Fruit fly (Drosophila melanogaster) whole organism, embryonic: Measurements from ENCODE around the gene CG10286.
A peak's percentile ranks its signal among the peaks of the same experiment; 100 is the strongest.

ENCODE experiments used
- Adf1 ChIP-seq: fragments of 200-800 bp; sonication (Bioruptor generic); IDR thresholded peaks from 2 replicates; pipeline ENCODE4 v1.3.6; 2022; ENCODE audit warnings: missing biosample characterization, missing genetic modification characterization
- Bgb ChIP-seq: fragments of 200-800 bp; sonication (Bioruptor generic); IDR thresholded peaks from 2 replicates; pipeline ENCODE4 v1.3.6; 2022; ENCODE audit warnings: missing biosample characterization, missing genetic modification characterization; ENCODE audit not compliant: partially characterized antibody
- CG12299 ChIP-seq: fragments of 200-800 bp; sonication (Bioruptor generic); optimal IDR thresholded peaks from 2 replicates; lab custom pipeline; 2018; ENCODE audit warnings: missing biosample characterization, mild to moderate bottlenecking, missing genetic modification characterization
- CG12391 ChIP-seq: fragments of 200-800 bp; sonication (Bioruptor generic); optimal IDR thresholded peaks from 3 replicates; lab custom pipeline; 2018; ENCODE audit warnings: missing biosample characterization, mild to moderate bottlenecking, missing genetic modification characterization, moderate library complexity
- CG13424 ChIP-seq: fragments of 200-800 bp; sonication (Bioruptor generic); optimal IDR thresholded peaks from 2 replicates; lab custom pipeline; 2019; ENCODE audit warnings: missing biosample characterization, mild to moderate bottlenecking, missing genetic modification characterization, moderate library complexity
- CG14441 ChIP-seq: fragments of 200-800 bp; sonication (Bioruptor generic); IDR thresholded peaks from 2 replicates; pipeline ENCODE4 v1.3.6; 2022; ENCODE audit warnings: missing biosample characterization, missing genetic modification characterization
- CG14710 ChIP-seq: fragments of 200-800 bp; sonication (Bioruptor generic); optimal IDR thresholded peaks from 3 replicates; lab custom pipeline; 2019; ENCODE audit warnings: missing biosample characterization, mild to moderate bottlenecking, missing genetic modification characterization, moderate library complexity
- CG15011 ChIP-seq: fragments of 200-800 bp; sonication (Bioruptor generic); optimal IDR thresholded peaks from 3 replicates; lab custom pipeline; 2018; ENCODE audit warnings: missing biosample characterization, mild to moderate bottlenecking, missing genetic modification characterization
- CG1529 ChIP-seq: fragments of 200-800 bp; sonication (Bioruptor generic); optimal IDR thresholded peaks from 3 replicates; lab custom pipeline; 2018; ENCODE audit warnings: missing biosample characterization, missing genetic modification characterization
- CG17568 ChIP-seq: fragments of 200-800 bp; sonication (Bioruptor generic); optimal IDR thresholded peaks from 2 replicates; lab custom pipeline; 2018; ENCODE audit warnings: missing biosample characterization, mild to moderate bottlenecking, missing genetic modification characterization, moderate library complexity
- CG17829 ChIP-seq: fragments of 200-800 bp; optimal IDR thresholded peaks from 2 replicates; lab custom pipeline; 2019; ENCODE audit warnings: missing biosample characterization, mild to moderate bottlenecking, missing genetic modification characterization, moderate library complexity
- CG18011 ChIP-seq: fragments of 200-800 bp; sonication (Bioruptor generic); optimal IDR thresholded peaks from 2 replicates; lab custom pipeline; 2017; ENCODE audit warnings: missing biosample characterization, missing genetic modification characterization, mild to moderate bottlenecking, moderate library complexity, missing genotype
- CG34376 ChIP-seq: fragments of 200-800 bp; sonication (Bioruptor generic); optimal IDR thresholded peaks from 2 replicates; lab custom pipeline; 2018; ENCODE audit warnings: missing biosample characterization, mild to moderate bottlenecking, missing genetic modification characterization
- CG43689 ChIP-seq: fragments of 200-800 bp; sonication (Bioruptor generic); IDR thresholded peaks from 2 replicates; pipeline ENCODE4 v1.3.6; 2022; ENCODE audit warnings: missing biosample characterization, missing genetic modification characterization
- CG4617 ChIP-seq: fragments of 200-800 bp; sonication (Bioruptor generic); optimal IDR thresholded peaks from 3 replicates; lab custom pipeline; 2016; ENCODE audit warnings: missing biosample characterization, missing genetic modification characterization, borderline replicate concordance
- CG8290 ChIP-seq, 3 experiments: fragments of 200-800 bp; sonication (Bioruptor generic); optimal IDR thresholded peaks; 2 replicates each; lab custom pipeline; 2016 to 2019; ENCODE audit warnings: missing biosample characterization in 3 of 3, missing genetic modification characterization in 3 of 3, mild to moderate bottlenecking in 2 of 3, moderate library complexity in 1 of 3
- CHES-1-like ChIP-seq: fragments of 200-800 bp; sonication (Bioruptor generic); optimal IDR thresholded peaks from 2 replicates; lab custom pipeline; 2016; ENCODE audit warnings: missing biosample characterization, missing genetic modification characterization
- Dad ChIP-seq: fragments of 200-800 bp; sonication (Bioruptor generic); optimal IDR thresholded peaks from 3 replicates; lab custom pipeline; 2016; ENCODE audit warnings: missing biosample characterization, missing genetic modification characterization
- Doc3 ChIP-seq: fragments of 200-800 bp; sonication (Bioruptor generic); IDR thresholded peaks from 3 replicates; pipeline ENCODE4 v1.3.6; 2022; ENCODE audit warnings: missing biosample characterization, missing genetic modification characterization; ENCODE audit not compliant: partially characterized antibody
- Dref ChIP-seq: fragments of 200-800 bp; sonication (Bioruptor generic); IDR thresholded peaks from 2 replicates; pipeline ENCODE4 v1.3.6; 2022; ENCODE audit warnings: missing biosample characterization, missing genetic modification characterization
- ERR ChIP-seq: fragments of 200-800 bp; sonication (Bioruptor generic); optimal IDR thresholded peaks from 2 replicates; lab custom pipeline; 2016; ENCODE audit warnings: missing biosample characterization, missing genetic modification characterization
- Fer3 ChIP-seq: fragments of 200-800 bp; sonication (Bioruptor generic); optimal IDR thresholded peaks from 2 replicates; lab custom pipeline; 2018; ENCODE audit warnings: missing biosample characterization, mild to moderate bottlenecking, missing genetic modification characterization, moderate library complexity
- HLH3B ChIP-seq: fragments of 200-800 bp; sonication (Bioruptor generic); IDR thresholded peaks from 2 replicates; pipeline ENCODE4 v1.3.6; 2022; ENCODE audit warnings: missing biosample characterization, missing genetic modification characterization
- HmgD ChIP-seq: fragments of 200-800 bp; sonication (Bioruptor generic); optimal IDR thresholded peaks from 3 replicates; lab custom pipeline; 2016; ENCODE audit warnings: missing biosample characterization, missing genetic modification characterization
- MTF-1 ChIP-seq: fragments of 200-800 bp; sonication (Bioruptor generic); optimal IDR thresholded peaks from 2 replicates; lab custom pipeline; 2018; ENCODE audit warnings: missing biosample characterization, mild to moderate bottlenecking, missing genetic modification characterization, borderline replicate concordance
- NK7.1 ChIP-seq: fragments of 200-800 bp; sonication (Bioruptor generic); optimal IDR thresholded peaks from 3 replicates; lab custom pipeline; 2016; ENCODE audit warnings: missing biosample characterization, missing genetic modification characterization
- Neu2 ChIP-seq: fragments of 200-800 bp; sonication (Bioruptor generic); optimal IDR thresholded peaks from 3 replicates; lab custom pipeline; 2016; ENCODE audit warnings: missing biosample characterization, missing genetic modification characterization, borderline replicate concordance
- Oli ChIP-seq: fragments of 200-800 bp; sonication (Bioruptor generic); optimal IDR thresholded peaks from 2 replicates; lab custom pipeline; 2018; ENCODE audit warnings: missing biosample characterization, mild to moderate bottlenecking, missing genetic modification characterization, moderate library complexity
- Sox100B ChIP-seq: fragments of 200-800 bp; sonication (Bioruptor generic); optimal IDR thresholded peaks from 3 replicates; lab custom pipeline; 2018; ENCODE audit warnings: missing biosample characterization, mild to moderate bottlenecking, missing genetic modification characterization
- Vsx1 ChIP-seq: fragments of 200-800 bp; sonication (Bioruptor generic); optimal IDR thresholded peaks from 2 replicates; lab custom pipeline; 2017; ENCODE audit warnings: missing biosample characterization, mild to moderate bottlenecking, missing genetic modification characterization, missing genetic modification reagents
- ac ChIP-seq: fragments of 200-800 bp; sonication (Bioruptor generic); optimal IDR thresholded peaks from 3 replicates; lab custom pipeline; 2017; ENCODE audit warnings: missing biosample characterization, mild to moderate bottlenecking, missing genetic modification characterization
- bbx ChIP-seq: fragments of 200-800 bp; sonication (Bioruptor generic); IDR thresholded peaks from 2 replicates; pipeline ENCODE4 v1.3.6; 2022; ENCODE audit warnings: missing biosample characterization, missing genetic modification characterization; ENCODE audit not compliant: partially characterized antibody
- croc ChIP-seq: fragments of 200-800 bp; sonication (Bioruptor generic); conservative IDR thresholded peaks from 3 replicates; pipeline ENCODE4 v1.3.6; 2022; ENCODE audit warnings: missing biosample characterization, missing genetic modification characterization
- fd102C ChIP-seq: fragments of 200-800 bp; sonication (Bioruptor generic); optimal IDR thresholded peaks from 2 replicates; lab custom pipeline; 2018; ENCODE audit warnings: missing biosample characterization, mild to moderate bottlenecking, missing genetic modification characterization, moderate library complexity
- gem ChIP-seq: fragments of 200-800 bp; sonication (Bioruptor generic); optimal IDR thresholded peaks from 2 replicates; lab custom pipeline; 2019; ENCODE audit warnings: missing biosample characterization, mild to moderate bottlenecking, missing genetic modification characterization, moderate library complexity
- knrl ChIP-seq: fragments of 200-800 bp; sonication (Bioruptor generic); IDR thresholded peaks from 3 replicates; pipeline ENCODE4 v1.3.6; 2022; ENCODE audit warnings: missing biosample characterization, missing genetic modification characterization; ENCODE audit not compliant: partially characterized antibody
- lmd ChIP-seq: fragments of 200-800 bp; sonication (Bioruptor generic); IDR thresholded peaks from 2 replicates; pipeline ENCODE4 v1.3.6; 2022; ENCODE audit warnings: missing biosample characterization, missing genetic modification characterization
- mld ChIP-seq: fragments of 200-800 bp; sonication (Bioruptor generic); IDR thresholded peaks from 3 replicates; pipeline ENCODE4 v1.3.6; 2022; ENCODE audit warnings: missing biosample characterization, missing genetic modification characterization; ENCODE audit not compliant: partially characterized antibody
- nom ChIP-seq: fragments of 200-800 bp; sonication (Bioruptor generic); optimal IDR thresholded peaks from 2 replicates; lab custom pipeline; 2017; ENCODE audit warnings: missing biosample characterization, missing genetic modification characterization, mild to moderate bottlenecking, moderate library complexity, missing genetic modification reagents
- oc ChIP-seq: fragments of 200-800 bp; sonication (Bioruptor generic); optimal IDR thresholded peaks from 2 replicates; lab custom pipeline; 2018; ENCODE audit warnings: missing biosample characterization, mild to moderate bottlenecking, missing genetic modification characterization, moderate library complexity
- odd ChIP-seq: fragments of 200-800 bp; sonication (Bioruptor generic); optimal IDR thresholded peaks from 2 replicates; lab custom pipeline; 2017; ENCODE audit warnings: missing biosample characterization, mild to moderate bottlenecking, missing genetic modification characterization
- ssp ChIP-seq: fragments of 200-800 bp; sonication (Bioruptor generic); IDR thresholded peaks from 2 replicates; pipeline ENCODE4 v1.3.6; 2022; ENCODE audit warnings: missing biosample characterization, missing genetic modification characterization
- sug ChIP-seq: fragments of 200-800 bp; optimal IDR thresholded peaks from 2 replicates; lab custom pipeline; 2019; ENCODE audit warnings: missing biosample characterization, mild to moderate bottlenecking, missing genetic modification characterization, moderate library complexity
- tap ChIP-seq: fragments of 200-800 bp; optimal IDR thresholded peaks from 3 replicates; lab custom pipeline; 2019; ENCODE audit warnings: missing biosample characterization, mild to moderate bottlenecking, missing genetic modification characterization, moderate library complexity
- tgo ChIP-seq: fragments of 200-800 bp; sonication (Bioruptor generic); IDR thresholded peaks from 3 replicates; pipeline ENCODE4 v1.3.6; 2022; ENCODE audit warnings: missing biosample characterization, missing genetic modification characterization
- wek ChIP-seq: fragments of 200-800 bp; sonication (Bioruptor generic); optimal IDR thresholded peaks from 3 replicates; lab custom pipeline; 2018; ENCODE audit warnings: missing biosample characterization, mild to moderate bottlenecking, missing genetic modification characterization, moderate library complexity
- yki ChIP-seq: fragments of >200 bp; optimal IDR thresholded peaks from 3 replicates; lab custom pipeline; 2018
- zen ChIP-seq: fragments of 200-800 bp; sonication (Bioruptor generic); optimal IDR thresholded peaks from 3 replicates; lab custom pipeline; 2018; ENCODE audit warnings: missing biosample characterization, mild to moderate bottlenecking, missing genetic modification characterization, moderate library complexity

The CG10286 gene

dm6 chr3R:6352893-6353623 is 15.7 kb upstream of the CG10286 start (continued):
- TF ChIP-seq yki (lab: Kevin White, UChicago), result no peak
- TF ChIP-seq CG34376 (GFP tag; lab: Kevin White, UChicago), result no peak
- TF ChIP-seq CG4617, result no peak
- no peak for TF ChIP-seq MTF-1 (GFP tag; lab: Kevin White, UChicago)
- TF ChIP-seq odd, result peak; percentile 3
- 0 out of 2 replicates have a peak, but pooled peaks have one; percentile 14 for TF ChIP-seq Bgb (GFP tag; lab: Robert Waterston, UW)
- no peak for TF ChIP-seq ac (GFP tag; lab: Kevin White, UChicago)
- no peak for TF ChIP-seq CG12299
- TF ChIP-seq Oli (tag; lab: Kevin White, UChicago), result peak; percentile 69
- TF ChIP-seq CG17829 (tag; lab: Kevin White, UChicago), result peak; percentile 29
- no peak for TF ChIP-seq wek (GFP tag; lab: Kevin White, UChicago)
- no peak for TF ChIP-seq Doc3 (GFP tag; lab: Robert Waterston, UW)
- no peak for TF ChIP-seq Vsx1
- TF ChIP-seq tgo (GFP tag; lab: Robert Waterston, UW), result no peak
- no peak for TF ChIP-seq croc (GFP tag; lab: Robert Waterston, UW)
- TF ChIP-seq HLH3B, result no peak
- no peak for TF ChIP-seq Dad (GFP tag; lab: Kevin White, UChicago)
- TF ChIP-seq nom (GFP tag; lab: Kevin White, UChicago), result no peak
- TF ChIP-seq gem (tag; lab: Kevin White, UChicago), result peak; percentile 63
- TF ChIP-seq mld (GFP tag; lab: Robert Waterston, UW), result no peak
- TF ChIP-seq knrl (GFP tag; lab: Robert Waterston, UW), result no peak
- TF ChIP-seq CG1529 (GFP tag; lab: Kevin White, UChicago), result no peak
- TF ChIP-seq NK7.1 (GFP tag; lab: Kevin White, UChicago), result no peak
- peak; percentile 83 for TF ChIP-seq Adf1 (GFP tag; lab: Robert Waterston, UW)
- no peak for TF ChIP-seq sug
- no peak for TF ChIP-seq CG8290 (GFP tag; optimal IDR thresholded peaks at IDR 0.05; lab: Kevin White, UChicago)
- no peak for TF ChIP-seq CG8290 (tag; optimal IDR thresholded peaks at IDR 0.05; lab: Kevin White, UChicago)
- peak; percentile 7 for TF ChIP-seq CG17568 (GFP tag; lab: Kevin White, UChicago)
- no peak for TF ChIP-seq CG15011
- TF ChIP-seq zen (tag; lab: Kevin White, UChicago), result no peak
- no peak for TF ChIP-seq CHES-1-like
- no peak for TF ChIP-seq HmgD
- TF ChIP-seq tap (tag; lab: Kevin White, UChicago), result no peak
- TF ChIP-seq ERR, result no peak
- peak; percentile 4 for TF ChIP-seq Fer3 (tag; lab: Kevin White, UChicago)
- TF ChIP-seq CG14710 (tag; lab: Kevin White, UChicago), result peak; percentile 17
- no peak for TF ChIP-seq fd102C (GFP tag; lab: Kevin White, UChicago)
- no peak for TF ChIP-seq Neu2 (GFP tag; lab: Kevin White, UChicago)
- TF ChIP-seq lmd, result 0 out of 2 replicates have a peak, but pooled peaks have one; percentile 7
- no peak for TF ChIP-seq oc
- TF ChIP-seq CG13424 (tag; lab: Kevin White, UChicago), result peak; percentile 57
- peak; percentile 58 for TF ChIP-seq Sox100B (GFP tag; lab: Kevin White, UChicago)
- TF ChIP-seq CG18011 (GFP tag; lab: Kevin White, UChicago), result no peak
- TF ChIP-seq Dref (GFP tag; lab: Robert Waterston, UW), result no peak
- no peak for TF ChIP-seq CG43689 (GFP tag; lab: Robert Waterston, UW)
- TF ChIP-seq bbx, result no peak
- no peak for TF ChIP-seq CG14441
- peak; percentile 50 for TF ChIP-seq CG12391 (tag; lab: Kevin White, UChicago)
- TF ChIP-seq ssp, result no peak
